Worm (Caenorhabditis elegans): ENCODE results near the gene pdha-1.
A peak's percentile ranks its signal among the peaks of the same experiment; 100 is the strongest.

The pdha-1 gene

ce11 chrII:8065985-8066384, at the start of gene pdha-1:
Gene pdha-1 (plus strand): TSS chrII:8066285.
- TF ChIP-seq F37B4.10 (GFP tag; IDR thresholded peaks at IDR 0.05), result no peak
- peak in 1 of 2 experiments; percentile 12 for TF ChIP-seq let-607 (tag; optimal IDR thresholded peaks at IDR 0.05)
- TF ChIP-seq rcor-1 (GFP tag; IDR thresholded peaks at IDR 0.05), result no peak
- TF ChIP-seq lsl-1 (GFP tag; optimal IDR thresholded peaks at IDR 0.05), result peak; percentile 10
- no peak for TF ChIP-seq ceh-100 (GFP tag; IDR thresholded peaks at IDR 0.05)
- no peak for TF ChIP-seq lin-40 (tag; optimal IDR thresholded peaks at IDR 0.05)
- no peak for TF ChIP-seq hmg-1.2 (GFP tag; IDR thresholded peaks at IDR 0.05)
- TF ChIP-seq zim-3 (tag; optimal IDR thresholded peaks at IDR 0.05), result no peak
- no peak for TF ChIP-seq egl-44 (GFP tag; IDR thresholded peaks at IDR 0.05)
- TF ChIP-seq F33H1.4 (GFP tag; IDR thresholded peaks at IDR 0.05), result no peak
- TF ChIP-seq B0336.3 (GFP tag; IDR thresholded peaks at IDR 0.05), result no peak
- TF ChIP-seq T07F8.4 (tag; optimal IDR thresholded peaks at IDR 0.05), result no peak
- peak; percentile 32 for TF ChIP-seq hrde-1 (tag; optimal IDR thresholded peaks at IDR 0.05; ENCODE audit: borderline replicate concordance)
- TF ChIP-seq hsf-1 (GFP tag; IDR thresholded peaks at IDR 0.05), result peak; percentile 62
- no peak for TF ChIP-seq athp-1 (tag; optimal IDR thresholded peaks at IDR 0.05)
- no peak for TF ChIP-seq egl-18 (GFP tag; IDR thresholded peaks at IDR 0.05)
- peak; percentile 44; the same call in 1 of the 2 replicates for TF ChIP-seq Y56A3A.18 (GFP tag; IDR thresholded peaks at IDR 0.05)

ce11 chrII:8016761-8017160, 49.3 kb upstream of the pdha-1 start:
- peak; percentile 53 for TF ChIP-seq lin-54 (GFP tag; optimal IDR thresholded peaks at IDR 0.05)
- TF ChIP-seq nfyb-1 (GFP tag; IDR thresholded peaks at IDR 0.05), result peak; percentile 55; the same call in 1 of the 2 replicates
- TF ChIP-seq aptf-2 (GFP tag; conservative IDR thresholded peaks at IDR 0.05), result no peak
- TF ChIP-seq Y95B8A.8 (GFP tag; IDR thresholded peaks at IDR 0.05), result no peak
- 0 out of 2 replicates have a peak, but pooled peaks have one; percentile 54 for TF ChIP-seq Y53G8AR.9 (GFP tag; conservative IDR thresholded peaks at IDR 0.05)
- TF ChIP-seq F23B12.7 (tag; optimal IDR thresholded peaks at IDR 0.05; ENCODE audit: insufficient read depth), result no peak
- TF ChIP-seq rcor-1 (GFP tag; IDR thresholded peaks at IDR 0.05), result peak; percentile 66
- TF ChIP-seq B0336.3 (GFP tag; IDR thresholded peaks at IDR 0.05), result 0 out of 2 replicates have a peak, but pooled peaks have one; percentile 8
- TF ChIP-seq lin-26 (GFP tag; IDR thresholded peaks at IDR 0.05), result peak; percentile 70; the same call in 1 of the 2 replicates
- TF ChIP-seq somi-1 (GFP tag; optimal IDR thresholded peaks at IDR 0.05), result peak; percentile 90
- TF ChIP-seq Y67H2A.10 (GFP tag; conservative IDR thresholded peaks at IDR 0.05), result peak; percentile 51; the same call in 1 of the 2 replicates
- TF ChIP-seq cebp-2 (GFP tag; IDR thresholded peaks at IDR 0.05), result 0 out of 2 replicates have a peak, but pooled peaks have one; percentile 55
- peak; percentile 45 for TF ChIP-seq unc-62 (GFP tag; optimal IDR thresholded peaks at IDR 0.05)
- peak; percentile 57 for TF ChIP-seq mcd-1 (GFP tag; IDR thresholded peaks at IDR 0.05)
- TF ChIP-seq hsf-1 (GFP tag; IDR thresholded peaks at IDR 0.05), result peak; percentile 38; the same call in 1 of the 2 replicates
- peak in 1 of 3 experiments; percentile 28 for TF ChIP-seq lin-35 (GFP tag; optimal IDR thresholded peaks at IDR 0.05)
- peak; percentile 64 for TF ChIP-seq lin-40 (tag; optimal IDR thresholded peaks at IDR 0.05)
- TF ChIP-seq snpc-4 (GFP tag; optimal IDR thresholded peaks at IDR 0.05), result no peak
- peak in 1 of 4 experiments; percentile 6 for TF ChIP-seq snpc-4 (tag; optimal IDR thresholded peaks at IDR 0.05)
- peak; percentile 49 for TF ChIP-seq die-1 (tag; optimal IDR thresholded peaks at IDR 0.05)
- TF ChIP-seq Y53F4B.3 (GFP tag; IDR thresholded peaks at IDR 0.05), result no peak
- no peak for TF ChIP-seq ccch-3 (GFP tag; optimal IDR thresholded peaks at IDR 0.05)
- no peak for TF ChIP-seq attf-3 (GFP tag; conservative IDR thresholded peaks at IDR 0.05)
- peak; percentile 68 for TF ChIP-seq attf-5 (GFP tag; optimal IDR thresholded peaks at IDR 0.05)
- peak; percentile 71 for TF ChIP-seq ztf-26 (tag; optimal IDR thresholded peaks at IDR 0.05)
- peak; percentile 28 for TF ChIP-seq akir-1 (GFP tag; optimal IDR thresholded peaks at IDR 0.05)
- TF ChIP-seq atf-7 (tag; optimal IDR thresholded peaks at IDR 0.05), result peak; percentile 86
- TF ChIP-seq T07F8.4 (tag; optimal IDR thresholded peaks at IDR 0.05), result no peak
- peak; percentile 40 for TF ChIP-seq ztf-3 (GFP tag; optimal IDR thresholded peaks at IDR 0.05)
- peak; percentile 60; the same call in 1 of the 2 replicates for TF ChIP-seq ekl-4 (GFP tag; IDR thresholded peaks at IDR 0.05)
- no peak for TF ChIP-seq Y79H2A.3 (GFP tag; conservative IDR thresholded peaks at IDR 0.05)
- TF ChIP-seq C06A6.2 (GFP tag; conservative IDR thresholded peaks at IDR 0.05), result peak; percentile 76
- TF ChIP-seq egl-44 (GFP tag; IDR thresholded peaks at IDR 0.05), result 0 out of 2 replicates have a peak, but pooled peaks have one; percentile 33
- 0 out of 2 replicates have a peak, but pooled peaks have one; percentile 8 for TF ChIP-seq cebp-1 (GFP tag; IDR thresholded peaks at IDR 0.05)
- TF ChIP-seq cebp-1 (tag; optimal IDR thresholded peaks at IDR 0.05), result peak; percentile 72
